Fruit fly (Drosophila melanogaster): Measurements from ENCODE around the gene Kcmf1.

Kcmf1 gene

DNA sequence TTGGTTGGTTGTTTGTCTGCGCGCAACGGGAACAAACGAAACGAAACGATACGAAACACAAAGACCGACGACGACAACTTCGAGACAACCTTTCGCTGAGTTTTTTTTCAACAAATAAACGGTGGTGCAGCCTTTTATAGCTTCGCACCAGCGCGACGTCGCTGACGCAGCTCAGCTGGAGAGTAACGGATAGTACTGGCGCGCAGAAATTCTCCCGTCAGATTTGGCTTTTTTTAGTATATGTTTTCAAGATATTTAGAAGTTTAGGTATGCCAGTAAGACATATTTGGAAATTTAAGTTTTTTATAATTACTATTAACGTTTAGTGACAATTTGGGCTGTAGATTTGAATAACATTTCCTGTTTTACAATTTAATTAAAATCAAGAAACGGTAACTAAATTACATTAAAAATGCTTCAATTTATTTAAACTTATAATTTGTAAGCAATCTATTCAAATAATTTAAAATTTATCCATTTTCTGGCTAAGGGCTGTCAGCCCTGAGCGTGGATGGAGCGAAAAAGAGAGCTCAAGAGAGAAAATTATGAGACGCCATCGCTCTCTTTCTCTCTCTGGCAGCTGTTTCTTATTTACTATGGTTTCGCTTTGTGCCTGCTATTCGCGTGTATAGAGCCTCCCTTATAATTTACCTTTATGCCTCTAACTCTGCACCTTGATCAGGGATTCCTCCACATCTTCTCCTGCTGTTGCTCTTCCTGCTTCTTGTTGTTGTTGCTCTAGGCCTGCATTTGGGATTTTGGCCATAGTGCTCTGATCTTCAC, 19.1 kb upstream of the Kcmf1 start (continued):
- peak; percentile 68 for TF ChIP-seq CG7928 (GFP tag; optimal IDR thresholded peaks at IDR 0.05)
- no peak for TF ChIP-seq CG12071 (GFP tag; optimal IDR thresholded peaks at IDR 0.05)
- TF ChIP-seq Hsf (GFP tag; optimal IDR thresholded peaks at IDR 0.05), result peak; percentile 64
- peak; percentile 73 for TF ChIP-seq CG6254 (GFP tag; optimal IDR thresholded peaks at IDR 0.05)
- peak; percentile 79 for TF ChIP-seq Nf-YB (GFP tag; optimal IDR thresholded peaks at IDR 0.05)
- no peak for TF ChIP-seq tup (GFP tag; optimal IDR thresholded peaks at IDR 0.05)
- TF ChIP-seq CG16863 (GFP tag; optimal IDR thresholded peaks at IDR 0.05), result peak; percentile 25
- peak; percentile 51 for TF ChIP-seq HLH54F (GFP tag; optimal IDR thresholded peaks at IDR 0.05)
- TF ChIP-seq h (optimal IDR thresholded peaks at IDR 0.05), result no peak
- TF ChIP-seq CG10209 (GFP tag; optimal IDR thresholded peaks at IDR 0.05), result peak; percentile 82
- TF ChIP-seq cas (GFP tag; IDR thresholded peaks at IDR 0.05), result 0 out of 2 replicates have a peak, but pooled peaks have one; percentile 21
- peak; percentile 93 for TF ChIP-seq CG13424 (tag; optimal IDR thresholded peaks at IDR 0.05)
- TF ChIP-seq Antp (GFP tag; optimal IDR thresholded peaks at IDR 0.05), result no peak
- peak; percentile 45 for TF ChIP-seq Side (GFP tag; optimal IDR thresholded peaks at IDR 0.05)
- TF ChIP-seq peb (GFP tag; IDR thresholded peaks at IDR 0.05), result peak; percentile 42; the same call in 1 of the 2 replicates
- TF ChIP-seq CG10654 (GFP tag; optimal IDR thresholded peaks at IDR 0.05), result peak; percentile 29
- TF ChIP-seq CG16815 (GFP tag; optimal IDR thresholded peaks at IDR 0.05), result peak; percentile 41
- peak; percentile 71 for TF ChIP-seq B-H2 (GFP tag; optimal IDR thresholded peaks at IDR 0.05)
- 0 out of 2 replicates have a peak, but pooled peaks have one; percentile 23 for TF ChIP-seq sob (GFP tag; IDR thresholded peaks at IDR 0.05)
- TF ChIP-seq CG31388 (GFP tag; optimal IDR thresholded peaks at IDR 0.05), result no peak
- peak; percentile 93 for TF ChIP-seq CG2712 (tag; optimal IDR thresholded peaks at IDR 0.05)
- TF ChIP-seq toy (GFP tag; IDR thresholded peaks at IDR 0.05), result no peak
- no peak; the same call in 1 of the 2 replicates for TF ChIP-seq H2.0 (GFP tag; IDR thresholded peaks at IDR 0.05)
- TF ChIP-seq ewg (GFP tag; optimal IDR thresholded peaks at IDR 0.05), result peak; percentile 69
- peak; percentile 88 for TF ChIP-seq pros (GFP tag; optimal IDR thresholded peaks at IDR 0.05)
- TF ChIP-seq Fer1 (GFP tag; optimal IDR thresholded peaks at IDR 0.05), result peak; percentile 90
- peak; percentile 75 for TF ChIP-seq bbx (GFP tag; IDR thresholded peaks at IDR 0.05; ENCODE audit: partially characterized antibody)
- TF ChIP-seq CG18476 (GFP tag; optimal IDR thresholded peaks at IDR 0.05), result peak; percentile 61
- no peak for TF ChIP-seq zen2 (GFP tag; IDR thresholded peaks at IDR 0.05; ENCODE audit: partially characterized antibody)
- no peak for TF ChIP-seq CG16813 (GFP tag; IDR thresholded peaks at IDR 0.05; ENCODE audit: partially characterized antibody)
- peak; percentile 14 for TF ChIP-seq CG15073 (GFP tag; optimal IDR thresholded peaks at IDR 0.05)
- TF ChIP-seq CG34376 (GFP tag; optimal IDR thresholded peaks at IDR 0.05), result peak; percentile 84
- peak in 1 of 2 experiments; percentile 93 for TF ChIP-seq eve (GFP tag; optimal IDR thresholded peaks at IDR 0.05)
- TF ChIP-seq CG31441 (GFP tag; IDR thresholded peaks at IDR 0.05), result peak; percentile 90
- TF ChIP-seq Hand (GFP tag; optimal IDR thresholded peaks at IDR 0.05), result peak; percentile 83
- TF ChIP-seq zfh1 (GFP tag; IDR thresholded peaks at IDR 0.05), result peak; percentile 57
- peak in 1 of 2 experiments; percentile 74 for TF ChIP-seq Hr78 (GFP tag; optimal IDR thresholded peaks at IDR 0.05)
- TF ChIP-seq chm (GFP tag; IDR thresholded peaks at IDR 0.05), result peak; percentile 84
- TF ChIP-seq sqz (GFP tag; optimal IDR thresholded peaks at IDR 0.05), result peak; percentile 97
- peak; percentile 47; the same call in 1 of the 2 replicates for TF ChIP-seq amos (GFP tag; IDR thresholded peaks at IDR 0.05; ENCODE audit: partially characterized antibody)
- no peak for TF ChIP-seq CG17802 (tag; optimal IDR thresholded peaks at IDR 0.05)
- TF ChIP-seq CG6689 (GFP tag; IDR thresholded peaks at IDR 0.05), result peak; percentile 72
- TF ChIP-seq CG11093 (GFP tag; IDR thresholded peaks at IDR 0.05), result no peak
- peak; percentile 50 for TF ChIP-seq Mad (GFP tag; optimal IDR thresholded peaks at IDR 0.05)
- TF ChIP-seq slp2 (GFP tag; optimal IDR thresholded peaks at IDR 0.05), result no peak
- TF ChIP-seq chn (GFP tag; optimal IDR thresholded peaks at IDR 0.05), result peak; percentile 41
- peak; percentile 66 for TF ChIP-seq fd96Cb (tag; optimal IDR thresholded peaks at IDR 0.05)
- TF ChIP-seq NC2α (GFP tag; optimal IDR thresholded peaks at IDR 0.05), result peak; percentile 56
- peak; percentile 70 for TF ChIP-seq Rfx (GFP tag; IDR thresholded peaks at IDR 0.05)
